Fruit fly (Drosophila melanogaster) whole organism, prepupa: Measurements from ENCODE around the gene Obp99b.

Experiments used
- Blimp-1 ChIP-seq: fragments of 200-800 bp; sonication (Bioruptor generic); optimal IDR thresholded peaks from 3 replicates; lab custom pipeline; 2017; ENCODE audit warnings: missing biosample characterization, missing genetic modification characterization, mild to moderate bottlenecking, moderate library complexity, missing genetic modification reagents
- CG10669 ChIP-seq: fragments of 200-800 bp; sonication (Bioruptor generic); optimal IDR thresholded peaks from 3 replicates; lab custom pipeline; 2018; ENCODE audit warnings: missing biosample characterization, mild to moderate bottlenecking, missing genetic modification characterization, moderate library complexity
- CG15336 ChIP-seq: fragments of 200-800 bp; sonication (Bioruptor generic); IDR thresholded peaks from 2 replicates; pipeline ENCODE4 v1.3.6; 2022; ENCODE audit warnings: missing biosample characterization, missing genetic modification characterization
- CG16779 ChIP-seq: fragments of 200-800 bp; sonication (Bioruptor generic); optimal IDR thresholded peaks from 3 replicates; lab custom pipeline; 2017; ENCODE audit warnings: missing biosample characterization, mild to moderate bottlenecking, missing genetic modification characterization
- CG32006 ChIP-seq: fragments of 200-800 bp; sonication (Bioruptor generic); optimal IDR thresholded peaks from 3 replicates; lab custom pipeline; 2017; ENCODE audit warnings: missing biosample characterization, mild to moderate bottlenecking, missing genetic modification characterization
- CG34406 ChIP-seq: fragments of 200-800 bp; sonication (Bioruptor generic); optimal IDR thresholded peaks from 3 replicates; lab custom pipeline; 2016; ENCODE audit warnings: missing biosample characterization, missing genetic modification characterization
- CG6163 ChIP-seq: fragments of 200-800 bp; sonication (Bioruptor generic); IDR thresholded peaks from 3 replicates; pipeline ENCODE4 v1.3.6; 2022; ENCODE audit warnings: missing biosample characterization, missing genetic modification characterization
- CG6854 ChIP-seq: fragments of 200-800 bp; sonication (Bioruptor generic); optimal IDR thresholded peaks from 2 replicates; lab custom pipeline; 2017; ENCODE audit warnings: missing biosample characterization, mild to moderate bottlenecking, missing genetic modification characterization
- CG7368 ChIP-seq: fragments of 200-800 bp; sonication (Bioruptor generic); optimal IDR thresholded peaks from 3 replicates; lab custom pipeline; 2016; ENCODE audit warnings: missing biosample characterization, missing genetic modification characterization
- CG8119 ChIP-seq: fragments of 200-800 bp; sonication (Bioruptor generic); IDR thresholded peaks from 3 replicates; pipeline ENCODE4 v1.3.6; 2022; ENCODE audit warnings: missing biosample characterization, missing genetic modification characterization
- CG8319 ChIP-seq: fragments of 200-800 bp; sonication (Bioruptor generic); optimal IDR thresholded peaks from 3 replicates; lab custom pipeline; 2016; ENCODE audit warnings: missing biosample characterization, missing genetic modification characterization
- CG8632 ChIP-seq: fragments of 200-800 bp; sonication (Bioruptor generic); optimal IDR thresholded peaks from 3 replicates; lab custom pipeline; 2016; ENCODE audit warnings: missing biosample characterization, missing genetic modification characterization
- CG9139 ChIP-seq: fragments of 200-800 bp; sonication (Bioruptor generic); optimal IDR thresholded peaks from 3 replicates; lab custom pipeline; 2017; ENCODE audit warnings: missing biosample characterization, mild to moderate bottlenecking, missing genetic modification characterization
- Eip75B ChIP-seq: fragments of 200-800 bp; sonication (Bioruptor generic); optimal IDR thresholded peaks from 3 replicates; lab custom pipeline; 2016; ENCODE audit warnings: missing biosample characterization, missing genetic modification characterization
- Eip93F ChIP-seq: fragments of 200-800 bp; sonication (Bioruptor generic); optimal IDR thresholded peaks from 2 replicates; lab custom pipeline; 2016; ENCODE audit warnings: missing biosample characterization, mild to moderate bottlenecking, missing genetic modification characterization
- Ets21C ChIP-seq: fragments of 200-800 bp; sonication (Bioruptor generic); optimal IDR thresholded peaks from 3 replicates; lab custom pipeline; 2016; ENCODE audit warnings: missing biosample characterization, missing genetic modification characterization
- Gug ChIP-seq: fragments of 200-800 bp; sonication (Bioruptor generic); IDR thresholded peaks from 2 replicates; pipeline ENCODE4 v1.3.6; 2022; ENCODE audit warnings: missing biosample characterization, missing genetic modification characterization
- Hr38 ChIP-seq: sonication (Bioruptor generic); optimal IDR thresholded peaks from 2 replicates; lab custom pipeline; 2016; ENCODE audit warnings: missing biosample characterization, missing genetic modification characterization
- Hr39 ChIP-seq: fragments of 200-800 bp; sonication (Bioruptor generic); optimal IDR thresholded peaks from 2 replicates; lab custom pipeline; 2016; ENCODE audit warnings: missing biosample characterization, missing genetic modification characterization
- Hr4 ChIP-seq: fragments of 200-800 bp; sonication (Bioruptor generic); optimal IDR thresholded peaks from 3 replicates; lab custom pipeline; 2016; ENCODE audit warnings: missing biosample characterization, missing genetic modification characterization
- Lpt ChIP-seq: fragments of 200-800 bp; sonication (Bioruptor generic); optimal IDR thresholded peaks from 3 replicates; lab custom pipeline; 2016; ENCODE audit warnings: missing biosample characterization, missing genetic modification characterization
- Met ChIP-seq: fragments of 200-800 bp; sonication (Bioruptor generic); optimal IDR thresholded peaks from 3 replicates; lab custom pipeline; 2016; ENCODE audit warnings: missing biosample characterization, missing genetic modification characterization
- OdsH ChIP-seq: fragments of 200-800 bp; sonication (Bioruptor generic); optimal IDR thresholded peaks from 3 replicates; lab custom pipeline; 2016; ENCODE audit warnings: missing biosample characterization, missing genetic modification characterization
- Smox ChIP-seq: fragments of 200-800 bp; sonication (Bioruptor generic); optimal IDR thresholded peaks from 3 replicates; lab custom pipeline; 2016; ENCODE audit warnings: missing biosample characterization, missing genetic modification characterization
- Sox102F ChIP-seq: fragments of 200-800 bp; sonication (Bioruptor generic); optimal IDR thresholded peaks from 2 replicates; lab custom pipeline; 2016; ENCODE audit warnings: missing biosample characterization, mild to moderate bottlenecking, missing genetic modification characterization
- Sox14 ChIP-seq: fragments of 200-800 bp; sonication (Bioruptor generic); optimal IDR thresholded peaks from 3 replicates; lab custom pipeline; 2016; ENCODE audit warnings: missing biosample characterization, missing genetic modification characterization
- Sox15 ChIP-seq: fragments of 200-800 bp; sonication (Bioruptor generic); optimal IDR thresholded peaks from 3 replicates; lab custom pipeline; 2016; ENCODE audit warnings: missing biosample characterization, missing genetic modification characterization
- achi ChIP-seq: fragments of 200-800 bp; sonication (Bioruptor generic); optimal IDR thresholded peaks from 3 replicates; lab custom pipeline; 2016; ENCODE audit warnings: missing biosample characterization, missing genetic modification characterization
- acj6 ChIP-seq: fragments of 200-800 bp; sonication (Bioruptor generic); optimal IDR thresholded peaks from 3 replicates; lab custom pipeline; 2016; ENCODE audit warnings: missing biosample characterization, missing genetic modification characterization
- dac ChIP-seq: fragments of 200-800 bp; sonication (Bioruptor generic); optimal IDR thresholded peaks from 2 replicates; lab custom pipeline; 2017; ENCODE audit warnings: missing biosample characterization, mild to moderate bottlenecking, missing genetic modification characterization
- dsx ChIP-seq: fragments of 200-800 bp; optimal IDR thresholded peaks from 3 replicates; lab custom pipeline; 2019; ENCODE audit warnings: missing biosample characterization, mild to moderate bottlenecking, missing genetic modification characterization, moderate library complexity; ENCODE audit not compliant: poor library complexity, severe bottlenecking
- eg ChIP-seq: fragments of 200-800 bp; sonication (Bioruptor generic); IDR thresholded peaks from 3 replicates; pipeline ENCODE4 v1.3.6; 2022; ENCODE audit warnings: missing biosample characterization, missing genetic modification characterization
- esn ChIP-seq: fragments of 200-800 bp; sonication (Bioruptor generic); optimal IDR thresholded peaks from 2 replicates; lab custom pipeline; 2016; ENCODE audit warnings: missing biosample characterization, mild to moderate bottlenecking, missing genetic modification characterization, moderate library complexity
- fd59A ChIP-seq: fragments of 200-800 bp; sonication (Bioruptor generic); optimal IDR thresholded peaks from 2 replicates; lab custom pipeline; 2017; ENCODE audit warnings: missing biosample characterization, mild to moderate bottlenecking, missing genetic modification characterization, missing genetic modification reagents
- fkh ChIP-seq: fragments of 200-800 bp; sonication (Bioruptor generic); optimal IDR thresholded peaks from 3 replicates; lab custom pipeline; 2017; ENCODE audit warnings: missing biosample characterization, mild to moderate bottlenecking, missing genetic modification characterization, moderate library complexity
- lz ChIP-seq: fragments of 200-800 bp; sonication (Bioruptor generic); optimal IDR thresholded peaks from 3 replicates; lab custom pipeline; 2016; ENCODE audit warnings: missing biosample characterization, missing genetic modification characterization
- net ChIP-seq: fragments of 200-800 bp; sonication (Bioruptor generic); optimal IDR thresholded peaks from 3 replicates; lab custom pipeline; 2016; ENCODE audit warnings: missing biosample characterization, missing genetic modification characterization
- salr ChIP-seq, 2 experiments: fragments of 200-800 bp; sonication (Bioruptor generic); optimal IDR thresholded peaks; 3 replicates each; lab custom pipeline; 2016 to 2018; ENCODE audit warnings: missing biosample characterization in 2 of 2, missing genetic modification characterization in 2 of 2, mild to moderate bottlenecking in 1 of 2
- spab ChIP-seq: fragments of 200-800 bp; sonication (Bioruptor generic); optimal IDR thresholded peaks from 2 replicates; lab custom pipeline; 2017; ENCODE audit warnings: missing biosample characterization, mild to moderate bottlenecking, missing genetic modification characterization, missing genetic modification reagents
- ss ChIP-seq, 2 experiments: fragments of 200-800 bp; sonication (Bioruptor generic); optimal IDR thresholded peaks; 2 replicates in 1 of 2; 3 replicates in 1 of 2; lab custom pipeline; 2017 to 2018; ENCODE audit warnings: mild to moderate bottlenecking in 2 of 2, missing biosample characterization in 2 of 2, missing genetic modification characterization in 2 of 2, moderate library complexity in 1 of 2
- svp ChIP-seq: fragments of 200-800 bp; sonication (Bioruptor generic); peaks from one replicate; lab custom pipeline; 2016; ENCODE audit warnings: missing biosample characterization, missing genetic modification characterization
- vri ChIP-seq: fragments of 200-800 bp; sonication (Bioruptor generic); optimal IDR thresholded peaks from 3 replicates; lab custom pipeline; 2016; ENCODE audit warnings: missing biosample characterization, mild to moderate bottlenecking, missing genetic modification characterization

Gene Obp99b

dm6 chr3R:29725577-29726240 is 9.0 kb upstream of the Obp99b start, which contains the start of gene Kul (continued):
- TF ChIP-seq acj6 (GFP tag; lab: Kevin White, UChicago): no peak
- peak; percentile 33 for TF ChIP-seq spab (GFP tag; lab: Kevin White, UChicago)
- peak; percentile 34 for TF ChIP-seq achi (GFP tag; lab: Kevin White, UChicago)
- no peak for TF ChIP-seq fd59A (GFP tag; lab: Kevin White, UChicago)
- TF ChIP-seq Eip75B (GFP tag; lab: Kevin White, UChicago): no peak
- peak; percentile 24 for TF ChIP-seq CG8319 (GFP tag; lab: Kevin White, UChicago)
- no peak for TF ChIP-seq Hr4 (GFP tag; lab: Kevin White, UChicago)
- TF ChIP-seq Met: no peak
- TF ChIP-seq CG15336 (GFP tag; lab: Robert Waterston, UW): no peak
- no peak for TF ChIP-seq CG7368 (GFP tag; lab: Kevin White, UChicago)
- TF ChIP-seq CG10669: peak; percentile 48
- peak; percentile 41 for TF ChIP-seq dac (GFP tag; lab: Kevin White, UChicago)
- TF ChIP-seq lz (GFP tag; lab: Kevin White, UChicago): peak; percentile 27
- TF ChIP-seq Sox102F (GFP tag; lab: Kevin White, UChicago): no peak
- TF ChIP-seq CG32006: peak; percentile 51
- peak in 1 of 2 experiments; percentile 60 for TF ChIP-seq salr (GFP tag; optimal IDR thresholded peaks at IDR 0.05; lab: Kevin White, UChicago)
- TF ChIP-seq CG6854 (GFP tag; lab: Kevin White, UChicago): peak; percentile 34
- peak; percentile 62 to 76 for TF ChIP-seq ss (GFP tag; optimal IDR thresholded peaks at IDR 0.05; lab: Kevin White, UChicago)
- no peak for TF ChIP-seq Ets21C (GFP tag; lab: Kevin White, UChicago)
- no peak for TF ChIP-seq CG34406 (GFP tag; lab: Kevin White, UChicago)
- no peak; the same call in 2 of the 3 replicates for TF ChIP-seq CG8119 (GFP tag; lab: Robert Waterston, UW)
- TF ChIP-seq CG16779: peak; percentile 46
- TF ChIP-seq svp (GFP tag; lab: Kevin White, UChicago): no peak
- TF ChIP-seq Smox (GFP tag; lab: Kevin White, UChicago): no peak
- TF ChIP-seq Lpt (GFP tag; lab: Kevin White, UChicago): peak; percentile 9
- no peak for TF ChIP-seq Hr38

- TF ChIP-seq fd59A (GFP tag; lab: Kevin White, UChicago): no peak
- no peak for TF ChIP-seq Blimp-1
- peak; percentile 90 for TF ChIP-seq fkh
Observed at dm6 chr3R:29724745-29725144, 8.0 kb upstream of the Obp99b start, which contains the start of the genes Naa40 and CG18731. Gene Naa40 (minus strand): TSS chr3R:29724950. Gene CG18731 (plus strand): TSS chr3R:29725027.

- no peak for TF ChIP-seq vri (GFP tag; lab: Kevin White, UChicago)
- no peak for TF ChIP-seq dac (GFP tag; lab: Kevin White, UChicago)
- 0 out of 2 replicates have a peak, but pooled peaks have one; percentile 29 for TF ChIP-seq CG15336 (GFP tag; lab: Robert Waterston, UW)
- no peak for TF ChIP-seq fkh
- TF ChIP-seq acj6 (GFP tag; lab: Kevin White, UChicago): no peak
- no peak for TF ChIP-seq Ets21C (GFP tag; lab: Kevin White, UChicago)
- no peak for TF ChIP-seq Met
- no peak for TF ChIP-seq CG16779
- no peak for TF ChIP-seq salr (GFP tag; optimal IDR thresholded peaks at IDR 0.05; lab: Kevin White, UChicago)
- TF ChIP-seq Sox14 (GFP tag; lab: Kevin White, UChicago): no peak
- no peak for TF ChIP-seq spab (GFP tag; lab: Kevin White, UChicago)
- no peak for TF ChIP-seq net (GFP tag; lab: Kevin White, UChicago)
- TF ChIP-seq CG9139 (GFP tag; lab: Kevin White, UChicago): no peak
- TF ChIP-seq ss (GFP tag; optimal IDR thresholded peaks at IDR 0.05; lab: Kevin White, UChicago): peak in 1 of 2 experiments; percentile 25
- no peak for TF ChIP-seq Eip93F (GFP tag; lab: Kevin White, UChicago)
- TF ChIP-seq Gug (GFP tag; lab: Robert Waterston, UW): no peak
- no peak for TF ChIP-seq CG8632 (GFP tag; lab: Kevin White, UChicago)
- TF ChIP-seq Sox102F (GFP tag; lab: Kevin White, UChicago): no peak
- TF ChIP-seq CG6163 (GFP tag; lab: Robert Waterston, UW): no peak
- TF ChIP-seq esn (GFP tag; lab: Kevin White, UChicago): peak; percentile 1
- no peak for TF ChIP-seq OdsH (GFP tag; lab: Kevin White, UChicago)
- no peak for TF ChIP-seq CG7368 (GFP tag; lab: Kevin White, UChicago)
- no peak for TF ChIP-seq CG34406 (GFP tag; lab: Kevin White, UChicago)
- TF ChIP-seq eg (GFP tag; lab: Robert Waterston, UW): 0 out of 3 replicates have a peak, but pooled peaks have one; percentile 15
- peak; percentile 2 for TF ChIP-seq Eip75B (GFP tag; lab: Kevin White, UChicago)
- TF ChIP-seq Hr4 (GFP tag; lab: Kevin White, UChicago): no peak
- peak; percentile 87 for TF ChIP-seq svp (GFP tag; lab: Kevin White, UChicago)
- no peak for TF ChIP-seq CG10669
- TF ChIP-seq Hr39 (GFP tag; lab: Kevin White, UChicago): no peak
- no peak for TF ChIP-seq Blimp-1
- peak; percentile 47 for TF ChIP-seq dsx (GFP tag; lab: Kevin White, UChicago)
- no peak for TF ChIP-seq Sox15 (GFP tag; lab: Kevin White, UChicago)
Observed at dm6 chr3R:29723048-29723656, 6.5 kb upstream of the Obp99b start, which contains the start of gene Pcd. Gene Pcd (plus strand): TSS chr3R:29723163.
